Fruit fly (Drosophila melanogaster): ENCODE results near the gene CG15484.

dm6 chr2L:12705376-12705775, 2.1 kb downstream of the CG15484 start:
- no peak for TF ChIP-seq CG8301 (tag; optimal IDR thresholded peaks at IDR 0.05)
- no peak for TF ChIP-seq CG10348 (GFP tag; IDR thresholded peaks at IDR 0.05)
- TF ChIP-seq CG32121 (GFP tag; IDR thresholded peaks at IDR 0.05): no peak
- TF ChIP-seq CG9948 (tag; optimal IDR thresholded peaks at IDR 0.05): no peak
- TF ChIP-seq EcR (GFP tag; optimal IDR thresholded peaks at IDR 0.05): no peak
- TF ChIP-seq CG34367 (tag; optimal IDR thresholded peaks at IDR 0.05): no peak
- TF ChIP-seq CG17806 (tag; optimal IDR thresholded peaks at IDR 0.05): no peak
- TF ChIP-seq CG4496 (GFP tag; IDR thresholded peaks at IDR 0.05): no peak
- TF ChIP-seq fd96Ca (GFP tag; IDR thresholded peaks at IDR 0.05): no peak
- no peak for TF ChIP-seq CG15710 (tag; optimal IDR thresholded peaks at IDR 0.05)
- TF ChIP-seq Ets98B (GFP tag; IDR thresholded peaks at IDR 0.05): no peak
- TF ChIP-seq Pif1B (GFP tag; optimal IDR thresholded peaks at IDR 0.05): no peak
- TF ChIP-seq CG12605 (GFP tag; IDR thresholded peaks at IDR 0.05): no peak
